Fruit fly (Drosophila melanogaster) whole organism, pupa: ENCODE results near the gene Rgl.

Experiments used
- CG13204 ChIP-seq: fragments of 200-800 bp; sonication (Bioruptor generic); optimal IDR thresholded peaks from 2 replicates; lab custom pipeline; 2018; ENCODE audit warnings: missing biosample characterization, mild to moderate bottlenecking, missing genetic modification characterization, moderate library complexity
- CG14655 ChIP-seq: fragments of 200-800 bp; sonication (Bioruptor generic); optimal IDR thresholded peaks from 3 replicates; lab custom pipeline; 2017; ENCODE audit warnings: mild to moderate bottlenecking, missing biosample characterization, missing genetic modification reagents, missing genetic modification characterization
- CG15710 ChIP-seq: fragments of 200-800 bp; sonication (Bioruptor generic); optimal IDR thresholded peaks from 2 replicates; lab custom pipeline; 2018; ENCODE audit warnings: missing biosample characterization, mild to moderate bottlenecking, missing genetic modification characterization, moderate library complexity
- CG32121 ChIP-seq: fragments of 200-800 bp; sonication (Bioruptor generic); IDR thresholded peaks from 2 replicates; pipeline ENCODE4 v1.3.6; 2022; ENCODE audit warnings: missing biosample characterization, missing genetic modification characterization
- CG8159 ChIP-seq: fragments of 200-800 bp; sonication (Bioruptor generic); optimal IDR thresholded peaks from 3 replicates; lab custom pipeline; 2018; ENCODE audit warnings: missing biosample characterization, mild to moderate bottlenecking, missing genetic modification characterization, moderate library complexity
- CG8301 ChIP-seq: fragments of 200-800 bp; sonication (Bioruptor generic); optimal IDR thresholded peaks from 2 replicates; lab custom pipeline; 2018; ENCODE audit warnings: missing biosample characterization, mild to moderate bottlenecking, missing genetic modification characterization
- CG9948 ChIP-seq: fragments of 200-800 bp; sonication (Bioruptor generic); optimal IDR thresholded peaks from 2 replicates; lab custom pipeline; 2018; ENCODE audit warnings: missing biosample characterization, mild to moderate bottlenecking, missing genetic modification characterization, moderate library complexity
- D1 ChIP-seq: fragments of 200-800 bp; sonication (Bioruptor generic); optimal IDR thresholded peaks from 2 replicates; lab custom pipeline; 2018; ENCODE audit warnings: missing biosample characterization, mild to moderate bottlenecking, missing genetic modification characterization, moderate library complexity
- EcR ChIP-seq: fragments of 200-800 bp; sonication (Bioruptor generic); optimal IDR thresholded peaks from 3 replicates; lab custom pipeline; 2019; ENCODE audit warnings: missing biosample characterization, missing genetic modification characterization, mild to moderate bottlenecking, moderate library complexity, missing genetic modification reagents
- Pif1A ChIP-seq: fragments of 200-800 bp; sonication (Bioruptor generic); optimal IDR thresholded peaks from 3 replicates; lab custom pipeline; 2016; ENCODE audit warnings: missing biosample characterization, missing genetic modification characterization
- Pif1B ChIP-seq: fragments of 200-800 bp; sonication (Bioruptor generic); optimal IDR thresholded peaks from 3 replicates; lab custom pipeline; 2016; ENCODE audit warnings: missing biosample characterization, missing genetic modification characterization
- Snoo ChIP-seq: fragments of 200-800 bp; sonication (Bioruptor generic); optimal IDR thresholded peaks from 3 replicates; lab custom pipeline; 2017; ENCODE audit warnings: missing biosample characterization, mild to moderate bottlenecking, missing genetic modification characterization, inconsistent platforms

- no peak for TF ChIP-seq Pif1A (GFP tag; lab: Kevin White, UChicago)
- no peak for TF ChIP-seq Snoo
- no peak for TF ChIP-seq CG9948 (tag; lab: Kevin White, UChicago)
- TF ChIP-seq CG32121 (GFP tag; lab: Robert Waterston, UW), result no peak
- TF ChIP-seq D1 (tag; lab: Kevin White, UChicago), result no peak
- no peak for TF ChIP-seq EcR
- no peak for TF ChIP-seq CG15710 (tag; lab: Kevin White, UChicago)
- TF ChIP-seq CG8159, result no peak
- no peak for TF ChIP-seq CG13204 (GFP tag; lab: Kevin White, UChicago)
- TF ChIP-seq CG8301 (tag; lab: Kevin White, UChicago), result no peak
- TF ChIP-seq CG14655, result no peak
- no peak for TF ChIP-seq Pif1B (GFP tag; lab: Kevin White, UChicago)
Measured at dm6 chr3L:13863365-13863775, 61.8 kb downstream of the Rgl start.
